Worm (Caenorhabditis elegans): ENCODE measurements around the gene tgn-38.

- TF ChIP-seq ref-1 (GFP tag; conservative IDR thresholded peaks at IDR 0.05) (no peak), T22C8.4 (GFP tag; IDR thresholded peaks at IDR 0.05) (no peak), tab-1 (GFP tag; IDR thresholded peaks at IDR 0.05) (no peak), flt-1 (GFP tag; IDR thresholded peaks at IDR 0.05) (no peak), klf-2 (GFP tag; conservative IDR thresholded peaks at IDR 0.05) (no peak)
These were observed 16.5 kb downstream of the tgn-38 start for ce11 chrIV:12012439-12013003.

All from whole organism, midembryonic.